Worm (Caenorhabditis elegans): Measurements from ENCODE around the gene R12B2.8.

R12B2.8 gene

ce11 chrIII:5834053-5834452 is 10.3 kb downstream of the R12B2.8 start, which contains the start of gene R12B2.6:
R12B2.6 (minus strand) TSS chrIII:5834153.
- no peak for TF ChIP-seq Y48G9A.11 (GFP tag; IDR thresholded peaks at IDR 0.05)
- TF ChIP-seq madf-5 (GFP tag; IDR thresholded peaks at IDR 0.05), result no peak
- no peak for TF ChIP-seq dmd-6 (GFP tag; IDR thresholded peaks at IDR 0.05)
- TF ChIP-seq F44E2.7 (GFP tag; IDR thresholded peaks at IDR 0.05), result no peak
- no peak for TF ChIP-seq Y5F2A.4 (GFP tag; optimal IDR thresholded peaks at IDR 0.05)
- TF ChIP-seq lim-7 (GFP tag; IDR thresholded peaks at IDR 0.05), result no peak
- TF ChIP-seq nhr-76 (tag; optimal IDR thresholded peaks at IDR 0.05), result no peak
- TF ChIP-seq fos-1 (tag; optimal IDR thresholded peaks at IDR 0.05), result no peak

ce11 chrIII:5834663-5835062 is 10.9 kb downstream of the R12B2.8 start:
- TF ChIP-seq zip-11 (GFP tag; IDR thresholded peaks at IDR 0.05), result no peak
- TF ChIP-seq ceh-20 (GFP tag; IDR thresholded peaks at IDR 0.05), result no peak
- no peak for TF ChIP-seq mdt-29 (GFP tag; IDR thresholded peaks at IDR 0.05)
- TF ChIP-seq mep-1 (tag; optimal IDR thresholded peaks at IDR 0.05), result no peak
- no peak for TF ChIP-seq hmg-1.1 (GFP tag; IDR thresholded peaks at IDR 0.05)
- no peak for TF ChIP-seq duxl-1 (tag; optimal IDR thresholded peaks at IDR 0.05; ENCODE audit: poor library complexity)
- no peak for TF ChIP-seq nhr-77 (tag; optimal IDR thresholded peaks at IDR 0.05)
- no peak for TF ChIP-seq nhr-6 (tag; optimal IDR thresholded peaks at IDR 0.05)
- no peak for TF ChIP-seq saeg-2 (GFP tag; IDR thresholded peaks at IDR 0.05)
- no peak for TF ChIP-seq rbr-2 (tag; optimal IDR thresholded peaks at IDR 0.05)
- no peak for TF ChIP-seq cey-2 (tag; optimal IDR thresholded peaks at IDR 0.05; ENCODE audit: borderline replicate concordance, insufficient read depth)
- 0 out of 2 replicates have a peak, but pooled peaks have one; percentile 15 for TF ChIP-seq vab-7 (GFP tag; IDR thresholded peaks at IDR 0.05)
- TF ChIP-seq lim-7 (GFP tag; IDR thresholded peaks at IDR 0.05), result no peak
- peak; percentile 39 for TF ChIP-seq ces-1 (GFP tag; optimal IDR thresholded peaks at IDR 0.05)
- TF ChIP-seq F26F4.8 (GFP tag; conservative IDR thresholded peaks at IDR 0.05), result no peak
- peak; percentile 80 for TF ChIP-seq aha-1 (tag)
- TF ChIP-seq unc-62 (GFP tag; optimal IDR thresholded peaks at IDR 0.05 in 1 of 2), result no peak
- no peak for TF ChIP-seq unc-62 (tag; optimal IDR thresholded peaks at IDR 0.05)
- TF ChIP-seq daf-12 (tag; optimal IDR thresholded peaks at IDR 0.05), result no peak
- no peak for TF ChIP-seq nhr-11 (tag; optimal IDR thresholded peaks at IDR 0.05)
- peak; percentile 26 for TF ChIP-seq ama-1 (optimal IDR thresholded peaks at IDR 0.05)
- TF ChIP-seq ceh-82 (tag; optimal IDR thresholded peaks at IDR 0.05), result no peak
- no peak for TF ChIP-seq tag-97 (GFP tag; IDR thresholded peaks at IDR 0.05)
- no peak for TF ChIP-seq daf-19 (GFP tag; conservative IDR thresholded peaks at IDR 0.05)
- no peak for TF ChIP-seq nhr-111 (GFP tag; optimal IDR thresholded peaks at IDR 0.05)
- no peak for TF ChIP-seq nhr-28 (tag; optimal IDR thresholded peaks at IDR 0.05)
- no peak for TF ChIP-seq T20F7.1 (GFP tag; optimal IDR thresholded peaks at IDR 0.05)

- TF ChIP-seq ces-1 (GFP tag; optimal IDR thresholded peaks at IDR 0.05), result no peak
- no peak for TF ChIP-seq mdt-29 (GFP tag; IDR thresholded peaks at IDR 0.05)
- no peak for TF ChIP-seq skn-1 (tag; optimal IDR thresholded peaks at IDR 0.05)
- no peak for TF ChIP-seq F49E8.2 (tag; optimal IDR thresholded peaks at IDR 0.05; ENCODE audit: borderline replicate concordance)
- TF ChIP-seq nhr-11 (tag; optimal IDR thresholded peaks at IDR 0.05), result peak; percentile 25
- TF ChIP-seq dmd-6 (GFP tag; IDR thresholded peaks at IDR 0.05), result peak; percentile 71
- no peak for TF ChIP-seq snpc-4 (tag; optimal IDR thresholded peaks at IDR 0.05)
- no peak for TF ChIP-seq ceh-44 (GFP tag; IDR thresholded peaks at IDR 0.05)
- TF ChIP-seq ztf-7 (tag; optimal IDR thresholded peaks at IDR 0.05), result peak; percentile 16
- peak; percentile 82 for TF ChIP-seq hlh-11 (tag; optimal IDR thresholded peaks at IDR 0.05)
- TF ChIP-seq snpc-1.2 (GFP tag; IDR thresholded peaks at IDR 0.05), result no peak
- TF ChIP-seq dpl-1 (GFP tag; optimal IDR thresholded peaks at IDR 0.05), result peak; percentile 8
- peak; percentile 68 for TF ChIP-seq aha-1 (tag)
- no peak for TF ChIP-seq tag-97 (GFP tag; IDR thresholded peaks at IDR 0.05)
- TF ChIP-seq ceh-28 (tag; optimal IDR thresholded peaks at IDR 0.05), result no peak
- TF ChIP-seq nhr-77 (tag; optimal IDR thresholded peaks at IDR 0.05), result peak; percentile 16
- TF ChIP-seq dmd-8 (GFP tag; IDR thresholded peaks at IDR 0.05), result no peak
- peak in 1 of 2 experiments; percentile 23 for TF ChIP-seq lsy-2 (tag; optimal IDR thresholded peaks at IDR 0.05)
- peak; percentile 91 for TF ChIP-seq pqm-1 (tag; optimal IDR thresholded peaks at IDR 0.05)
- TF ChIP-seq zip-11 (GFP tag; IDR thresholded peaks at IDR 0.05), result no peak
- no peak for TF ChIP-seq nhr-102 (tag; optimal IDR thresholded peaks at IDR 0.05)
- peak; percentile 63 for TF ChIP-seq mxl-3 (GFP tag; optimal IDR thresholded peaks at IDR 0.05)
- TF ChIP-seq unc-62 (GFP tag; optimal IDR thresholded peaks at IDR 0.05 in 1 of 2), result peak in 1 of 2 experiments; percentile 88
- TF ChIP-seq unc-62 (tag; optimal IDR thresholded peaks at IDR 0.05), result no peak
- peak; percentile 92 for TF ChIP-seq nhr-28 (tag; optimal IDR thresholded peaks at IDR 0.05)
Observed at ce11 chrIII:5835163-5835871, 11.6 kb downstream of the R12B2.8 start.

All from whole organism, L4 larva.